Worm (Caenorhabditis elegans) whole organism, young adult: ENCODE results near the gene rft-2.
"Not testable (repeated sequence)": the region's sequence is repeated elsewhere in the genome, so short reads cannot be mapped to it uniquely, and the experiment has no call there.

Experiments
- B0035.1 ChIP-seq: sonication (generic microtip); optimal IDR thresholded peaks from 2 replicates; lab custom pipeline; 2016; ENCODE audit warnings: missing genetic modification characterization, mild to moderate bottlenecking, missing compliant biosample characterization, missing genotype, missing genetic modification reagents
- B0261.1 ChIP-seq: sonication (generic microtip); optimal IDR thresholded peaks from 2 replicates; lab custom pipeline; 2016; ENCODE audit warnings: mild to moderate bottlenecking, missing genetic modification characterization, moderate library complexity, missing compliant biosample characterization
- C06A6.2 ChIP-seq: fragments of 200-800 bp; sonication (Bioruptor generic); conservative IDR thresholded peaks from 2 replicates; pipeline ENCODE4 v1.3.6; 2022; ENCODE audit warnings: missing genetic modification characterization, missing compliant biosample characterization
- F10E7.11 ChIP-seq: sonication (generic microtip); optimal IDR thresholded peaks from 2 replicates; lab custom pipeline; 2017; ENCODE audit warnings: mild to moderate bottlenecking, missing genetic modification characterization, moderate library complexity, missing compliant biosample characterization
- F22D6.2 ChIP-seq: sonication (generic microtip); optimal IDR thresholded peaks from 2 replicates; lab custom pipeline; 2016; ENCODE audit warnings: mild to moderate bottlenecking, missing genetic modification characterization, missing compliant biosample characterization
- F33H1.4 ChIP-seq: fragments of 200-800 bp; sonication (Bioruptor generic); IDR thresholded peaks from 2 replicates; pipeline ENCODE4 v1.3.6; 2022; ENCODE audit warnings: missing genetic modification reagents, missing genetic modification characterization, missing compliant biosample characterization
- F37B4.10 ChIP-seq: fragments of 200-800 bp; sonication (Bioruptor generic); IDR thresholded peaks from 2 replicates; pipeline ENCODE4 v1.3.6; 2022; ENCODE audit warnings: missing genetic modification characterization, missing compliant biosample characterization
- F55B11.4 ChIP-seq: sonication (generic microtip); optimal IDR thresholded peaks from 2 replicates; lab custom pipeline; 2016; ENCODE audit warnings: missing compliant biosample characterization, missing genetic modification characterization, borderline replicate concordance; ENCODE audit not compliant: insufficient read depth
- F57A8.1 ChIP-seq: fragments of 200-800 bp; sonication (Bioruptor generic); optimal IDR thresholded peaks from 2 replicates; lab custom pipeline; 2018; ENCODE audit warnings: mild to moderate bottlenecking, missing genetic modification characterization, moderate library complexity, missing compliant biosample characterization
- Y95B8A.8 ChIP-seq: fragments of 200-800 bp; sonication (Bioruptor generic); IDR thresholded peaks from 2 replicates; pipeline ENCODE4 v1.3.6; 2022; ENCODE audit warnings: missing genetic modification reagents, missing genetic modification characterization, missing compliant biosample characterization
- ama-1 ChIP-seq, 3 experiments: fragments of 150-350 bp in 1 of 3; sonication (generic microtip) in 2 of 3; optimal IDR thresholded peaks; 2 replicates each; lab custom pipeline; 2014 to 2018; ENCODE audit warnings: missing biosample characterization in 2 of 3, missing genetic modification characterization in 2 of 3, missing genetic modification reagents in 2 of 3
- attf-6 ChIP-seq: fragments of 200-800 bp; sonication (Bioruptor generic); IDR thresholded peaks from 2 replicates; pipeline ENCODE4 v1.3.6; 2022; ENCODE audit warnings: missing genetic modification reagents, missing genetic modification characterization, missing compliant biosample characterization
- ccch-3 ChIP-seq: fragments of 200-800 bp; sonication (Bioruptor generic); optimal IDR thresholded peaks from 2 replicates; lab custom pipeline; 2018; ENCODE audit warnings: mild to moderate bottlenecking, missing genetic modification characterization, missing compliant biosample characterization
- cebp-1 ChIP-seq, 2 experiments: fragments of 200-800 bp in 1 of 2; sonication (Bioruptor generic) in 1 of 2; sonication (generic microtip) in 1 of 2; IDR thresholded peaks in 1 of 2; optimal IDR thresholded peaks in 1 of 2; 2 replicates each; pipeline versions ENCODE4 v1.3.6 to Lab custom; 2017 to 2022; ENCODE audit warnings: missing compliant biosample characterization in 2 of 2, missing genetic modification characterization in 2 of 2, mild to moderate bottlenecking in 1 of 2, missing genetic modification reagents in 1 of 2, moderate library complexity in 1 of 2
- ceh-100 ChIP-seq: fragments of 200-800 bp; sonication (Bioruptor generic); IDR thresholded peaks from 2 replicates; pipeline ENCODE4 v1.3.6; 2022; ENCODE audit warnings: missing genetic modification reagents, missing genetic modification characterization, missing compliant biosample characterization
- ceh-40 ChIP-seq: fragments of 200-800 bp; sonication (Bioruptor generic); IDR thresholded peaks from 2 replicates; pipeline ENCODE4 v1.3.6; 2022; ENCODE audit warnings: missing genetic modification characterization, missing compliant biosample characterization
- ceh-58 ChIP-seq: fragments of 200-800 bp; sonication (Bioruptor generic); IDR thresholded peaks from 2 replicates; pipeline ENCODE4 v1.3.6; 2022; ENCODE audit warnings: missing genetic modification characterization, missing compliant biosample characterization
- die-1 ChIP-seq: sonication (generic microtip); optimal IDR thresholded peaks from 2 replicates; lab custom pipeline; 2016; ENCODE audit warnings: missing genotype, mild to moderate bottlenecking, missing genetic modification characterization, missing compliant biosample characterization
- dox-1 ChIP-seq: fragments of 200-800 bp; sonication (Bioruptor generic); IDR thresholded peaks from 2 replicates; pipeline ENCODE4 v1.3.6; 2022; ENCODE audit warnings: missing genetic modification reagents, missing genetic modification characterization, missing compliant biosample characterization
- efl-1 ChIP-seq: fragments of 150-350 bp; optimal IDR thresholded peaks from 2 replicates; lab custom pipeline; 2014; ENCODE audit warnings: missing biosample characterization, missing genetic modification reagents, missing genetic modification characterization
- egl-18 ChIP-seq: fragments of 200-800 bp; sonication (Bioruptor generic); IDR thresholded peaks from 2 replicates; pipeline ENCODE4 v1.3.6; 2022; ENCODE audit warnings: missing genetic modification reagents, missing genetic modification characterization, missing compliant biosample characterization
- egrh-3 ChIP-seq: fragments of 200-800 bp; sonication (Bioruptor generic); IDR thresholded peaks from 2 replicates; pipeline ENCODE4 v1.3.6; 2022; ENCODE audit warnings: missing genetic modification reagents, missing genetic modification characterization, missing compliant biosample characterization
- fkh-3 ChIP-seq: sonication (generic microtip); optimal IDR thresholded peaks from 2 replicates; lab custom pipeline; 2016; ENCODE audit warnings: mild to moderate bottlenecking, missing genetic modification characterization, missing compliant biosample characterization
- gei-17 ChIP-seq: fragments of 200-800 bp; sonication (Bioruptor generic); optimal IDR thresholded peaks from 2 replicates; lab custom pipeline; 2018; ENCODE audit warnings: mild to moderate bottlenecking, missing genetic modification characterization, missing compliant biosample characterization
- hlh-12 ChIP-seq: sonication (generic microtip); optimal IDR thresholded peaks from 2 replicates; lab custom pipeline; 2016; ENCODE audit warnings: missing genetic modification characterization, missing compliant biosample characterization
- hrde-1 ChIP-seq: sonication (generic microtip); optimal IDR thresholded peaks from 2 replicates; lab custom pipeline; 2016; ENCODE audit warnings: missing genetic modification characterization, mild to moderate bottlenecking, missing compliant biosample characterization, moderate library complexity, missing genotype, missing genetic modification reagents, borderline replicate concordance
- hsf-1 ChIP-seq: fragments of 200-800 bp; sonication (Bioruptor generic); IDR thresholded peaks from 2 replicates; pipeline ENCODE4 v1.3.6; 2022; ENCODE audit warnings: missing genetic modification reagents, missing genetic modification characterization, missing compliant biosample characterization
- lag-1 ChIP-seq: fragments of 200-800 bp; sonication (Bioruptor generic); IDR thresholded peaks from 2 replicates; pipeline ENCODE4 v1.3.6; 2022; ENCODE audit warnings: missing genetic modification reagents, missing genetic modification characterization, missing compliant biosample characterization
- lin-54 ChIP-seq: fragments of 200-800 bp; sonication (Bioruptor generic); optimal IDR thresholded peaks from 2 replicates; lab custom pipeline; 2018; ENCODE audit warnings: mild to moderate bottlenecking, missing genetic modification characterization, missing compliant biosample characterization
- lsl-1 ChIP-seq: fragments of 200-800 bp; sonication (Bioruptor generic); optimal IDR thresholded peaks from 2 replicates; lab custom pipeline; 2018; ENCODE audit warnings: mild to moderate bottlenecking, missing genetic modification characterization, moderate library complexity, missing compliant biosample characterization
- madf-10 ChIP-seq: sonication (generic microtip); optimal IDR thresholded peaks from 2 replicates; lab custom pipeline; 2016; ENCODE audit warnings: mild to moderate bottlenecking, missing genetic modification characterization, missing compliant biosample characterization
- madf-8 ChIP-seq: fragments of 200-800 bp; sonication (Bioruptor generic); conservative IDR thresholded peaks from 2 replicates; pipeline ENCODE4 v1.3.6; 2022; ENCODE audit warnings: missing genetic modification reagents, missing genetic modification characterization, missing compliant biosample characterization
- nfya-2 ChIP-seq: fragments of 200-800 bp; sonication (Bioruptor generic); IDR thresholded peaks from 2 replicates; pipeline ENCODE4 v1.3.6; 2022; ENCODE audit warnings: missing genetic modification reagents, missing genetic modification characterization, missing compliant biosample characterization
- nfyb-1 ChIP-seq: fragments of 200-800 bp; sonication (Bioruptor generic); IDR thresholded peaks from 2 replicates; pipeline ENCODE4 v1.3.6; 2022; ENCODE audit warnings: missing genetic modification reagents, missing genetic modification characterization, missing compliant biosample characterization
- nhr-90 ChIP-seq: sonication (generic microtip); optimal IDR thresholded peaks from 2 replicates; lab custom pipeline; 2016; ENCODE audit warnings: missing genotype, mild to moderate bottlenecking, missing genetic modification characterization, missing compliant biosample characterization
- pha-4 ChIP-seq: fragments of 150-350 bp; sonication (generic microtip); optimal IDR thresholded peaks from 2 replicates; lab custom pipeline; 2014; ENCODE audit warnings: missing biosample characterization, missing genetic modification reagents, missing genetic modification characterization
- snpc-1.1 ChIP-seq: sonication (generic microtip); optimal IDR thresholded peaks from 2 replicates; lab custom pipeline; 2017; ENCODE audit warnings: missing genetic modification characterization, mild to moderate bottlenecking, missing compliant biosample characterization, antibody characterized with exemption, moderate library complexity, missing genotype, missing genetic modification reagents; ENCODE audit not compliant: insufficient read depth
- snpc-3.4 ChIP-seq: sonication (generic microtip); optimal IDR thresholded peaks from 2 replicates; lab custom pipeline; 2017; ENCODE audit warnings: missing genetic modification characterization, mild to moderate bottlenecking, missing compliant biosample characterization, antibody characterized with exemption, moderate library complexity, missing genotype, missing genetic modification reagents
- snpc-4 ChIP-seq, 5 experiments: fragments of 150-350 bp in 1 of 5; sonication (generic microtip) in 4 of 5; optimal IDR thresholded peaks; 2 replicates each; lab custom pipeline; 2014 to 2018; ENCODE audit warnings: missing genetic modification characterization in 5 of 5, missing biosample characterization in 3 of 5, antibody characterized with exemption in 2 of 5, mild to moderate bottlenecking in 2 of 5, missing compliant biosample characterization in 2 of 5, missing genotype in 2 of 5, moderate library complexity in 2 of 5, missing genetic modification reagents in 1 of 5
- tbp1 ChIP-seq: fragments of 200-800 bp; sonication (Bioruptor generic); optimal IDR thresholded peaks from 2 replicates; lab custom pipeline; 2018; ENCODE audit warnings: mild to moderate bottlenecking, missing genetic modification characterization, missing compliant biosample characterization
- xnd-1 ChIP-seq: sonication (generic microtip); optimal IDR thresholded peaks from 2 replicates; lab custom pipeline; 2016; ENCODE audit warnings: missing genotype, missing genetic modification reagents, missing genetic modification characterization, missing compliant biosample characterization
- ztf-18 ChIP-seq: sonication (generic microtip); optimal IDR thresholded peaks from 2 replicates; lab custom pipeline; 2016; ENCODE audit warnings: missing genotype, mild to moderate bottlenecking, missing genetic modification characterization, missing compliant biosample characterization

rft-2 gene

ce11 chrV:4474543-4474942 lies 24.2 kb upstream of the rft-2 start, which contains the start of gene str-35:
TSS of gene str-35 (plus strand) at chrV:4474843.
- not testable (repeated sequence) for TF ChIP-seq B0261.1 (tag; lab: Kevin White, UChicago); gei-17 (GFP tag; lab: Kevin White, UChicago); B0035.1

DNA sequence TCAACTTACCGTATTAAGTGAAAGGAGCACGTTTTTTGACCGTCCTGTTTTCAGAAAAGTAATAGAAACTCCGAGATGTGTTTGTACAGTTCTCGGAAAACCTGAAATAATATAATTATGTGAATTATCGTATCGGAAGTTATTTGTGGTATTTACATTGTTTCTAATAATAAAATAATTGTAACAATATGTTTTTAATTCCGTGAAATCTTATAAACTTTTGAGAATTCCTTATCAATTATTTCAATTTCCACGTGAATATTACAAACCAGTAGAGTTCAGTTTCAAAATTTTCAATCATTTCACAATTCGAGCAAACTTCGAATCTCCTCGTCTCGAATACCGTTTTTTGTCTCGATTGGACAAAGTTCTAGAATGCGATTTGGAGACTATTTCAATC lies 20.7 kb upstream of the rft-2 start, which contains the start of gene T08H10.3:
T08H10.3 (plus strand) TSS at position 301 of the 400 bp plus-strand sequence.
- no peak for TF ChIP-seq ztf-18
- no peak for TF ChIP-seq F37B4.10 (GFP tag; lab: Robert Waterston, UW)
- TF ChIP-seq Y95B8A.8 (GFP tag; lab: Robert Waterston, UW) = no peak
- no peak for TF ChIP-seq nhr-90 (tag; lab: Kevin White, UChicago)
- no peak for TF ChIP-seq efl-1 (GFP tag; lab: Kevin White, UChicago)
- TF ChIP-seq hlh-12 = no peak
- TF ChIP-seq cebp-1 (GFP tag; IDR thresholded peaks at IDR 0.05; lab: Robert Waterston, UW) = no peak
- TF ChIP-seq cebp-1 (tag; optimal IDR thresholded peaks at IDR 0.05; lab: Kevin White, UChicago) = no peak

DNA sequence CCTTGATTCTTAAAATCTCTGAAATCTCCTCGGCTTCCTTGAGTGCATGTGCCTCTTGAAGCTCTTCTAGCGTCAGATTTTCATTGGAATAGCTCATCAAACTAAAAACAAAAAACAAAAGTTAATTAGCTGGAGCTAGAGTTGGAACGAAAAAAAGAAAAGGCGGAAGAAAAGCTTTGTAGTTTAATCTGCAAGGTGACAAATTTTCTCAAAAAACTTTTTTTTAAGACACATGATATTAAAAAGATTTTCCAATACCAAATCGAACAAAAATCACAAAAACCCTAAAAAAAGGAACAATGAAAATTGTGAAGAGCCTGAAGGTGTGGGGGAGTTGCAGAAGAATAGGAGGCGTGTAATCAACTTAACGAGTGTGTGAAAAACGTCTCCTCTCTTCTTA lies 4.3 kb upstream of the rft-2 start, which contains the start of gene gnrr-5:
gnrr-5 (minus strand) TSS at position 101 of the 400 bp plus-strand sequence.
- no peak for TF ChIP-seq ama-1 (optimal IDR thresholded peaks at IDR 0.05; lab: Kevin White, UChicago)
- no peak for TF ChIP-seq ama-1 (GFP tag; optimal IDR thresholded peaks at IDR 0.05; lab: Kevin White, UChicago)
- TF ChIP-seq F57A8.1 (GFP tag; lab: Kevin White, UChicago) = no peak
- no peak for TF ChIP-seq F10E7.11 (tag; lab: Kevin White, UChicago)
- TF ChIP-seq nfyb-1 (GFP tag; lab: Robert Waterston, UW) = no peak
- TF ChIP-seq egl-18 = no peak
- no peak for TF ChIP-seq nhr-90 (tag; lab: Kevin White, UChicago)
- TF ChIP-seq B0261.1 (tag; lab: Kevin White, UChicago) = no peak
- TF ChIP-seq fkh-3 (tag; lab: Kevin White, UChicago) = no peak
- TF ChIP-seq madf-10 (tag; lab: Kevin White, UChicago) = no peak
- no peak for TF ChIP-seq lag-1
- TF ChIP-seq hsf-1 (GFP tag; lab: Robert Waterston, UW) = no peak
- no peak for TF ChIP-seq hrde-1 (tag; lab: Kevin White, UChicago)
- no peak for TF ChIP-seq ceh-40 (GFP tag; lab: Robert Waterston, UW)
- TF ChIP-seq die-1 (tag; lab: Kevin White, UChicago) = no peak
- no peak for TF ChIP-seq F55B11.4
- TF ChIP-seq ccch-3 (GFP tag; lab: Kevin White, UChicago) = no peak
- no peak for TF ChIP-seq dox-1

DNA sequence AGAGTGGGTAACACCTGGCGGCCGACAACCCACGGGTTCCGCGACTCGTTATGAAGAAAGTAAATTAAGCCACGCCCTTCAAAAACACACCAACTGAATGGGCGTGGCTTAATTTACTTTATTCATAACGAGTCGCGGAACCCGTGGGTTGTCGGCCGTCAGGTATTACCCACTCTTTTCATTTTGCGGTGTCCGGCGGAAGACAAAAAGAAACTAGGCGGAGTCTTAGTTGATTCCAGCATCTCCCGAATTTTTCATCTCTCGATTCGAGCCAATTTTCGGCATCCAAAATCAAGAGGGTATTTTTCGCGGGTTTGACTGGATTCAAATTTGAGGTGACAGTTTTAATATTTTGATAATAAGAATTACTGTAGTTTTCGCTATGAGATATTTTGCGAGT lies 2.7 kb downstream of the rft-2 start:
- TF ChIP-seq lsl-1 (GFP tag; lab: Kevin White, UChicago) (peak; percentile 71), xnd-1 (tag; lab: Kevin White, UChicago) (peak; percentile 62), F33H1.4 (peak; percentile 41; the same call in 1 of the 2 replicates), lin-54 (GFP tag; lab: Kevin White, UChicago) (peak; percentile 50), ceh-58 (GFP tag; lab: Robert Waterston, UW) (no peak), nhr-90 (tag; lab: Kevin White, UChicago) (no peak), snpc-1.1 (peak; percentile 89), efl-1 (GFP tag; lab: Kevin White, UChicago) (peak; percentile 42), tbp1 (GFP tag; lab: Kevin White, UChicago) (peak; percentile 14), snpc-4 (GFP tag; optimal IDR thresholded peaks at IDR 0.05; lab: Kevin White, UChicago) (peak; percentile 91), snpc-4 (tag; optimal IDR thresholded peaks at IDR 0.05; lab: Kevin White, UChicago) (peak; percentile 35 to 96 (median 93)), egrh-3 (GFP tag; lab: Robert Waterston, UW) (no peak), pha-4 (tag; lab: Kevin White, UChicago) (no peak), F22D6.2 (tag; lab: Kevin White, UChicago) (no peak), nfya-2 (no peak), C06A6.2 (GFP tag; lab: Robert Waterston, UW) (no peak), madf-8 (GFP tag; lab: Robert Waterston, UW) (0 out of 2 replicates have a peak, but pooled peaks have one; percentile 21), snpc-3.4 (tag; lab: Kevin White, UChicago) (peak; percentile 74), attf-6 (GFP tag; lab: Robert Waterston, UW) (peak; percentile 71), ceh-100 (GFP tag; lab: Robert Waterston, UW) (peak; percentile 61; the same call in 1 of the 2 replicates)
